Fruit fly (Drosophila melanogaster) Kc167 (cell line): ENCODE results near the gene CG4230.

ENCODE experiments used
- Myc ChIP-seq: fragments of >200 bp; optimal IDR thresholded peaks from 2 replicates; lab custom pipeline; 2017; ENCODE audit warnings: missing external identifiers
- Sin3A ChIP-seq: fragments of >200 bp; optimal IDR thresholded peaks from 2 replicates; lab custom pipeline; 2018; ENCODE audit warnings: missing external identifiers
- h ChIP-seq: fragments of >200 bp; optimal IDR thresholded peaks from 3 replicates; lab custom pipeline; 2018; ENCODE audit warnings: missing external identifiers

dm6 chr2L:5058094-5058493 lies 37.9 kb upstream of the CG4230 start, which contains the start of gene Nepl3:
- no peak for TF ChIP-seq Myc (lab: Kevin White, UChicago)
- no peak for TF ChIP-seq Sin3A (lab: Kevin White, UChicago)
- TF ChIP-seq h: no peak
